Fruit fly (Drosophila melanogaster): ENCODE measurements around the gene CG10154.

CG10154 gene

DNA sequence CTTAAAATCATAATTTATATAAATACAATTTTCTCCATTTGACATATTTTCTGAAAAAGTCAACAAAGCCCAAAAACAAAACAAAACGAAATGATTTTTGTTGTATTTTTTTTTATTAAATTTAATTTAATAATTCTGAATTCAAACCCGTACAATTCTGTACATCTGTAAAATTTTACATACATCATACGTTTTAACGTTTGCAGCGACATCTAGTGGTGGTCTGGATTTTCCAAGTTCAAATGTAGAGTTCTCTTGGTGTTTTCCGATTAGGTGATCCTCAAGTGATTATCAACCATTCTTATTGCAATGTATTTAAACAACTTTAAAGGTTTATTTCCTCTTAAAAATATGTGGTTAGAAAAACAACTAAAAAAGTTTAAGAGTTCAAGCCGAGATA is 25.9 kb downstream of the CG10154 start (continued):
- TF ChIP-seq Mad (GFP tag; optimal IDR thresholded peaks at IDR 0.05), result peak; percentile 14
- TF ChIP-seq hb (GFP tag; IDR thresholded peaks at IDR 0.05; ENCODE audit: partially characterized antibody), result no peak
- TF ChIP-seq Optix (GFP tag; IDR thresholded peaks at IDR 0.05), result no peak
- peak; percentile 18 for TF ChIP-seq CG2116 (GFP tag; optimal IDR thresholded peaks at IDR 0.05)
- TF ChIP-seq gro (GFP tag; optimal IDR thresholded peaks at IDR 0.05), result no peak
- no peak for TF ChIP-seq CG14860 (GFP tag; IDR thresholded peaks at IDR 0.05; ENCODE audit: partially characterized antibody)
- TF ChIP-seq Opbp (GFP tag; IDR thresholded peaks at IDR 0.05; ENCODE audit: partially characterized antibody), result no peak
- no peak for TF ChIP-seq pb (GFP tag; optimal IDR thresholded peaks at IDR 0.05)
- TF ChIP-seq wek (GFP tag; optimal IDR thresholded peaks at IDR 0.05), result no peak
- no peak for TF ChIP-seq CG31365 (tag; optimal IDR thresholded peaks at IDR 0.05)
- TF ChIP-seq CG13624 (GFP tag; optimal IDR thresholded peaks at IDR 0.05), result no peak
- no peak for TF ChIP-seq CG11093 (GFP tag; IDR thresholded peaks at IDR 0.05)
- TF ChIP-seq Aef1 (GFP tag; IDR thresholded peaks at IDR 0.05), result 0 out of 3 replicates have a peak, but pooled peaks have one; percentile 16
- peak; percentile 27 for TF ChIP-seq Hmr (GFP tag; optimal IDR thresholded peaks at IDR 0.05)
- peak; percentile 14 for TF ChIP-seq Ets97D (GFP tag; optimal IDR thresholded peaks at IDR 0.05)
- TF ChIP-seq Dip3 (GFP tag; optimal IDR thresholded peaks at IDR 0.05), result peak; percentile 14
- no peak for TF ChIP-seq gsb (GFP tag; IDR thresholded peaks at IDR 0.05)
- no peak for TF ChIP-seq gt (GFP tag; IDR thresholded peaks at IDR 0.05)
- no peak for TF ChIP-seq nau (GFP tag; optimal IDR thresholded peaks at IDR 0.05)
- no peak for TF ChIP-seq ham (GFP tag; IDR thresholded peaks at IDR 0.05)
- peak; percentile 37 for TF ChIP-seq CG18262 (tag; optimal IDR thresholded peaks at IDR 0.05)
- no peak for TF ChIP-seq CG1832 (GFP tag; optimal IDR thresholded peaks at IDR 0.05)
- no peak for TF ChIP-seq mld (GFP tag; IDR thresholded peaks at IDR 0.05; ENCODE audit: partially characterized antibody)
- TF ChIP-seq CG15269 (tag; optimal IDR thresholded peaks at IDR 0.05), result no peak
- TF ChIP-seq hth (optimal IDR thresholded peaks at IDR 0.05), result no peak
- no peak for TF ChIP-seq Usf (GFP tag; optimal IDR thresholded peaks at IDR 0.05)
- TF ChIP-seq wdn (GFP tag; IDR thresholded peaks at IDR 0.05), result no peak
- no peak for TF ChIP-seq CG13775 (GFP tag; optimal IDR thresholded peaks at IDR 0.05)
- peak; percentile 15 for TF ChIP-seq CG18764 (GFP tag; optimal IDR thresholded peaks at IDR 0.05)
- TF ChIP-seq ci (GFP tag; IDR thresholded peaks at IDR 0.05), result no peak; the same call in 2 of the 3 replicates
- TF ChIP-seq CG12391 (tag; optimal IDR thresholded peaks at IDR 0.05), result peak; percentile 16
- no peak for TF ChIP-seq CG10274 (GFP tag; optimal IDR thresholded peaks at IDR 0.05)
- peak; percentile 29 for TF ChIP-seq sug (tag; optimal IDR thresholded peaks at IDR 0.05)
- TF ChIP-seq Spps (tag; optimal IDR thresholded peaks at IDR 0.05), result no peak
- peak; percentile 64; the same call in 1 of the 2 replicates for TF ChIP-seq slbo (GFP tag; IDR thresholded peaks at IDR 0.05)
- TF ChIP-seq dmrt99B (tag; optimal IDR thresholded peaks at IDR 0.05), result no peak
- TF ChIP-seq ara (GFP tag; IDR thresholded peaks at IDR 0.05), result no peak
- TF ChIP-seq jumu (GFP tag; optimal IDR thresholded peaks at IDR 0.05), result peak; percentile 15
- TF ChIP-seq bsh (GFP tag; optimal IDR thresholded peaks at IDR 0.05), result peak in 1 of 2 experiments; percentile 16
- no peak for TF ChIP-seq Adf1 (GFP tag; IDR thresholded peaks at IDR 0.05)
- no peak for TF ChIP-seq jigr1 (GFP tag; IDR thresholded peaks at IDR 0.05)
- no peak for TF ChIP-seq lbe (GFP tag; optimal IDR thresholded peaks at IDR 0.05)
- TF ChIP-seq Hand (GFP tag; optimal IDR thresholded peaks at IDR 0.05), result no peak
- TF ChIP-seq pros (GFP tag; optimal IDR thresholded peaks at IDR 0.05), result no peak
- TF ChIP-seq Hr3 (GFP tag; optimal IDR thresholded peaks at IDR 0.05), result peak; percentile 33
- no peak for TF ChIP-seq ato (GFP tag; IDR thresholded peaks at IDR 0.05; ENCODE audit: partially characterized antibody)
- no peak for TF ChIP-seq Mrtf (GFP tag; IDR thresholded peaks at IDR 0.05)
- no peak for TF ChIP-seq CG17912 (GFP tag; optimal IDR thresholded peaks at IDR 0.05)
- TF ChIP-seq lab (GFP tag; optimal IDR thresholded peaks at IDR 0.05), result no peak
- no peak for TF ChIP-seq Kr (GFP tag; optimal IDR thresholded peaks at IDR 0.05)
- no peak for TF ChIP-seq pfk (GFP tag; optimal IDR thresholded peaks at IDR 0.05)
